Worm (Caenorhabditis elegans) whole organism, early embryonic: ENCODE data around the gene cest-33.

Experiments
- B0310.2 ChIP-seq: sonication (generic microtip); optimal IDR thresholded peaks from 2 replicates; lab custom pipeline; 2016; ENCODE audit warnings: mild to moderate bottlenecking, missing genetic modification characterization, missing compliant biosample characterization
- ceh-13 ChIP-seq: fragments of 200-800 bp; sonication (Bioruptor generic); optimal IDR thresholded peaks from 2 replicates; lab custom pipeline; 2018; ENCODE audit warnings: mild to moderate bottlenecking, missing genetic modification characterization, missing compliant biosample characterization
- hmg-4 ChIP-seq: fragments of 200-800 bp; sonication (Bioruptor generic); optimal IDR thresholded peaks from 2 replicates; lab custom pipeline; 2018; ENCODE audit warnings: mild to moderate bottlenecking, missing genetic modification characterization, missing compliant biosample characterization

DNA sequence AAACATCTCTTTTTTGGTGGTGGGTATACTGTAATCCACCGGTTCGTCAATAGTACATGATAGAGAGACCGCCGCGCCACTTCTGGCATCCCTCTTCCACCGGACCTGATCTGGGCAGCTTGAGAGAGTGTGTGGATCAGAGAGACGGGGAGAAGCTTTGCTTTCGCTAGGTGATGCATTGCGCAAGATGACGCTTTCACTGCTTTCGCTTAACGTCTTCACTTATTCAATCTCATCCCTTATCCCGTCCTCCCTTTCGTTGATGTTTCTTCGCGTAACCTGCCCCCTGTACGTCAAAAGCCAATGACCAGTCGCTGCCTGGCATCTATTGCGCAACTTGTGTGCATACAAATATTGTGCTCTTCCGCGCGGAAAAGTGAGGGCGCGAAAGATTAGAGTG, 11.3 kb downstream of the cest-33 start:
- TF ChIP-seq ceh-13 (GFP tag; lab: Kevin White, UChicago) (no peak), B0310.2 (tag; lab: Kevin White, UChicago) (no peak), hmg-4 (GFP tag; lab: Kevin White, UChicago) (no peak)
